Fruit fly (Drosophila melanogaster) whole organism, embryonic: ENCODE measurements around the gene Trm7-32.

Experiments used
- Atf-2 ChIP-seq: fragments of 200-800 bp; sonication (Bioruptor generic); optimal IDR thresholded peaks from 2 replicates; lab custom pipeline; 2016; ENCODE audit warnings: missing biosample characterization, missing genetic modification characterization
- CG1024 ChIP-seq: fragments of 200-800 bp; sonication (Bioruptor generic); IDR thresholded peaks from 2 replicates; pipeline ENCODE4 v1.3.6; 2022; ENCODE audit warnings: missing biosample characterization, missing genetic modification characterization
- CG10959 ChIP-seq: fragments of 200-800 bp; sonication (Bioruptor generic); IDR thresholded peaks from 2 replicates; pipeline ENCODE4 v1.3.6; 2022; ENCODE audit warnings: missing biosample characterization, missing genetic modification characterization
- CG10979 ChIP-seq: fragments of 200-800 bp; sonication (Bioruptor generic); optimal IDR thresholded peaks from 2 replicates; lab custom pipeline; 2018; ENCODE audit warnings: missing biosample characterization, mild to moderate bottlenecking, missing genetic modification characterization, moderate library complexity
- CG11695 ChIP-seq: fragments of 200-800 bp; sonication (Bioruptor generic); IDR thresholded peaks from 3 replicates; pipeline ENCODE4 v1.3.6; 2022; ENCODE audit warnings: missing biosample characterization, missing genetic modification characterization
- CG11723 ChIP-seq: fragments of 200-800 bp; sonication (Bioruptor generic); optimal IDR thresholded peaks from 2 replicates; lab custom pipeline; 2017; ENCODE audit warnings: missing biosample characterization, mild to moderate bottlenecking, missing genetic modification characterization
- CG12155 ChIP-seq: fragments of 200-800 bp; sonication (Bioruptor generic); optimal IDR thresholded peaks from 3 replicates; lab custom pipeline; 2016; ENCODE audit warnings: missing biosample characterization, missing genetic modification characterization
- CG17359 ChIP-seq: fragments of 200-800 bp; sonication (Bioruptor generic); optimal IDR thresholded peaks from 3 replicates; lab custom pipeline; 2018; ENCODE audit warnings: missing biosample characterization, mild to moderate bottlenecking, missing genetic modification characterization, moderate library complexity
- CG1792 ChIP-seq: fragments of 200-800 bp; sonication (Bioruptor generic); optimal IDR thresholded peaks from 2 replicates; lab custom pipeline; 2016; ENCODE audit warnings: missing biosample characterization, missing genetic modification characterization
- CG2875 ChIP-seq: fragments of 200-800 bp; sonication (Bioruptor generic); optimal IDR thresholded peaks from 2 replicates; lab custom pipeline; 2017; ENCODE audit warnings: missing biosample characterization, mild to moderate bottlenecking, missing genetic modification characterization, missing genetic modification reagents
- CG2889 ChIP-seq: fragments of 200-800 bp; sonication (Bioruptor generic); IDR thresholded peaks from 3 replicates; pipeline ENCODE4 v1.3.6; 2022; ENCODE audit warnings: missing biosample characterization, missing genetic modification characterization
- CG31224 ChIP-seq: fragments of 200-800 bp; sonication (Bioruptor generic); IDR thresholded peaks from 2 replicates; pipeline ENCODE4 v1.3.6; 2022; ENCODE audit warnings: missing biosample characterization, missing genetic modification characterization
- CG4328 ChIP-seq: fragments of 200-800 bp; sonication (Bioruptor generic); optimal IDR thresholded peaks from 3 replicates; lab custom pipeline; 2017; ENCODE audit warnings: missing biosample characterization, missing genetic modification reagents, missing genetic modification characterization
- CG4360 ChIP-seq: fragments of 200-800 bp; sonication (Bioruptor generic); IDR thresholded peaks from 2 replicates; pipeline ENCODE4 v1.3.6; 2022; ENCODE audit warnings: missing biosample characterization, missing genetic modification characterization
- CG7357 ChIP-seq: fragments of 200-800 bp; sonication (Bioruptor generic); IDR thresholded peaks from 3 replicates; pipeline ENCODE4 v1.3.6; 2022; ENCODE audit warnings: missing biosample characterization, missing genetic modification characterization
- CG7987 ChIP-seq: fragments of 200-800 bp; sonication (Bioruptor generic); optimal IDR thresholded peaks from 2 replicates; lab custom pipeline; 2018; ENCODE audit warnings: missing biosample characterization, mild to moderate bottlenecking, missing genetic modification characterization, moderate library complexity
- CoRest ChIP-seq: fragments of 200-800 bp; sonication (Bioruptor generic); optimal IDR thresholded peaks from 3 replicates; lab custom pipeline; 2018; ENCODE audit warnings: missing biosample characterization, mild to moderate bottlenecking, missing genetic modification characterization, moderate library complexity
- Elba2 ChIP-seq: fragments of 200-800 bp; sonication (Bioruptor generic); optimal IDR thresholded peaks from 3 replicates; lab custom pipeline; 2016; ENCODE audit warnings: missing biosample characterization, missing genetic modification characterization
- Fer3 ChIP-seq: fragments of 200-800 bp; sonication (Bioruptor generic); optimal IDR thresholded peaks from 2 replicates; lab custom pipeline; 2018; ENCODE audit warnings: missing biosample characterization, mild to moderate bottlenecking, missing genetic modification characterization, moderate library complexity
- H2.0 ChIP-seq: fragments of 200-800 bp; sonication (Bioruptor generic); IDR thresholded peaks from 2 replicates; pipeline ENCODE4 v1.3.6; 2022; ENCODE audit warnings: missing biosample characterization, missing genetic modification characterization
- Hsf ChIP-seq: fragments of 200-800 bp; sonication (Bioruptor generic); optimal IDR thresholded peaks from 3 replicates; lab custom pipeline; 2016; ENCODE audit warnings: missing biosample characterization, missing genetic modification characterization
- MBD-R2 ChIP-seq: fragments of 200-800 bp; sonication (Bioruptor generic); IDR thresholded peaks from 2 replicates; pipeline ENCODE4 v1.3.6; 2022; ENCODE audit warnings: missing biosample characterization, missing genetic modification characterization
- Mes4 ChIP-seq: fragments of 200-800 bp; sonication (Bioruptor generic); optimal IDR thresholded peaks from 2 replicates; lab custom pipeline; 2016; ENCODE audit warnings: missing biosample characterization, missing genetic modification characterization
- NC2α ChIP-seq: fragments of 200-800 bp; sonication (Bioruptor generic); optimal IDR thresholded peaks from 2 replicates; lab custom pipeline; 2016; ENCODE audit warnings: missing biosample characterization, missing genetic modification characterization
- Nf-YA ChIP-seq: fragments of 200-800 bp; sonication (Bioruptor generic); IDR thresholded peaks from 2 replicates; pipeline ENCODE4 v1.3.6; 2022; ENCODE audit warnings: missing biosample characterization, missing genetic modification characterization
- Poxn ChIP-seq: fragments of 200-800 bp; sonication (Bioruptor generic); IDR thresholded peaks from 2 replicates; pipeline ENCODE4 v1.3.6; 2022; ENCODE audit warnings: missing biosample characterization, missing genetic modification characterization
- Scr ChIP-seq: fragments of 200-800 bp; sonication (Bioruptor generic); IDR thresholded peaks from 2 replicates; pipeline ENCODE4 v1.3.6; 2022; ENCODE audit warnings: missing biosample characterization, missing genetic modification characterization; ENCODE audit not compliant: partially characterized antibody
- Sin3A ChIP-seq: fragments of >200 bp; optimal IDR thresholded peaks from 2 replicates; lab custom pipeline; 2018
- Sry-δ ChIP-seq: fragments of 200-800 bp; sonication (Bioruptor generic); optimal IDR thresholded peaks from 2 replicates; lab custom pipeline; 2016; ENCODE audit warnings: missing biosample characterization, missing genetic modification characterization
- Vsx1 ChIP-seq: fragments of 200-800 bp; sonication (Bioruptor generic); optimal IDR thresholded peaks from 2 replicates; lab custom pipeline; 2017; ENCODE audit warnings: missing biosample characterization, mild to moderate bottlenecking, missing genetic modification characterization, missing genetic modification reagents
- abd-A ChIP-seq: fragments of 200-800 bp; sonication (Bioruptor generic); optimal IDR thresholded peaks from 3 replicates; lab custom pipeline; 2019; ENCODE audit warnings: missing biosample characterization, mild to moderate bottlenecking, missing genetic modification characterization, moderate library complexity
- ase ChIP-seq: fragments of 200-800 bp; sonication (Bioruptor generic); IDR thresholded peaks from 3 replicates; pipeline ENCODE4 v1.3.6; 2022; ENCODE audit warnings: missing biosample characterization, missing genetic modification characterization
- cas ChIP-seq: fragments of 200-800 bp; sonication (Bioruptor generic); IDR thresholded peaks from 2 replicates; pipeline ENCODE4 v1.3.6; 2022; ENCODE audit warnings: missing biosample characterization, missing genetic modification characterization
- crol ChIP-seq: fragments of 200-800 bp; sonication (Bioruptor generic); IDR thresholded peaks from 2 replicates; pipeline ENCODE4 v1.3.6; 2022; ENCODE audit warnings: missing biosample characterization, missing genetic modification characterization
- dati ChIP-seq: fragments of 200-800 bp; sonication (Bioruptor generic); IDR thresholded peaks from 2 replicates; pipeline ENCODE4 v1.3.6; 2022; ENCODE audit warnings: missing biosample characterization, missing genetic modification characterization
- ftz-f1 ChIP-seq: fragments of 200-800 bp; sonication (Bioruptor generic); optimal IDR thresholded peaks from 2 replicates; lab custom pipeline; 2016; ENCODE audit warnings: missing biosample characterization, missing genetic modification characterization
- hbn ChIP-seq: fragments of 200-800 bp; sonication (Bioruptor generic); IDR thresholded peaks from 2 replicates; pipeline ENCODE4 v1.3.6; 2022; ENCODE audit warnings: missing biosample characterization, missing genetic modification characterization; ENCODE audit not compliant: partially characterized antibody
- pnt ChIP-seq: fragments of 200-800 bp; sonication (Bioruptor generic); optimal IDR thresholded peaks from 3 replicates; lab custom pipeline; 2016; ENCODE audit warnings: missing biosample characterization, missing genetic modification characterization
- rib ChIP-seq: fragments of 200-800 bp; sonication (Bioruptor generic); IDR thresholded peaks from 2 replicates; pipeline ENCODE4 v1.3.6; 2022; ENCODE audit warnings: missing biosample characterization, missing genetic modification characterization
- sd ChIP-seq: fragments of 200-800 bp; sonication (Bioruptor generic); optimal IDR thresholded peaks from 3 replicates; lab custom pipeline; 2018; ENCODE audit warnings: missing biosample characterization, mild to moderate bottlenecking, missing genetic modification characterization, moderate library complexity
- slou ChIP-seq: fragments of 200-800 bp; sonication (Bioruptor generic); optimal IDR thresholded peaks from 3 replicates; lab custom pipeline; 2016; ENCODE audit warnings: missing biosample characterization, missing genetic modification characterization
- sna ChIP-seq: fragments of 200-800 bp; sonication (Bioruptor generic); IDR thresholded peaks from 2 replicates; pipeline ENCODE4 v1.3.6; 2022; ENCODE audit warnings: missing biosample characterization, missing genetic modification characterization; ENCODE audit not compliant: partially characterized antibody
- sr ChIP-seq: fragments of 200-800 bp; sonication (Bioruptor generic); IDR thresholded peaks from 3 replicates; pipeline ENCODE4 v1.3.6; 2022; ENCODE audit warnings: missing biosample characterization, missing genetic modification characterization
- stc ChIP-seq: fragments of 200-800 bp; sonication (Bioruptor generic); IDR thresholded peaks from 2 replicates; pipeline ENCODE4 v1.3.6; 2022; ENCODE audit warnings: missing biosample characterization, missing genetic modification characterization
- tgo ChIP-seq: fragments of 200-800 bp; sonication (Bioruptor generic); IDR thresholded peaks from 3 replicates; pipeline ENCODE4 v1.3.6; 2022; ENCODE audit warnings: missing biosample characterization, missing genetic modification characterization
- trh ChIP-seq: fragments of 200-800 bp; sonication (Bioruptor generic); optimal IDR thresholded peaks from 2 replicates; lab custom pipeline; 2016; ENCODE audit warnings: missing biosample characterization, missing genetic modification characterization
- unc-4 ChIP-seq: fragments of 200-800 bp; sonication (Bioruptor generic); IDR thresholded peaks from 2 replicates; pipeline ENCODE4 v1.3.6; 2022; ENCODE audit warnings: missing biosample characterization, missing genetic modification characterization; ENCODE audit not compliant: partially characterized antibody
- usp ChIP-seq: fragments of >200 bp; optimal IDR thresholded peaks from 2 replicates; lab custom pipeline; 2017; ENCODE audit warnings: missing biosample characterization, missing genetic modification characterization
- wdn ChIP-seq: fragments of 200-800 bp; sonication (Bioruptor generic); IDR thresholded peaks from 2 replicates; pipeline ENCODE4 v1.3.6; 2022; ENCODE audit warnings: missing biosample characterization, missing genetic modification characterization
- z ChIP-seq: fragments of 200-800 bp; sonication (Bioruptor generic); IDR thresholded peaks from 3 replicates; pipeline ENCODE4 v1.3.6; 2022; ENCODE audit warnings: missing biosample characterization, missing genetic modification characterization

Trm7-32 gene

DNA sequence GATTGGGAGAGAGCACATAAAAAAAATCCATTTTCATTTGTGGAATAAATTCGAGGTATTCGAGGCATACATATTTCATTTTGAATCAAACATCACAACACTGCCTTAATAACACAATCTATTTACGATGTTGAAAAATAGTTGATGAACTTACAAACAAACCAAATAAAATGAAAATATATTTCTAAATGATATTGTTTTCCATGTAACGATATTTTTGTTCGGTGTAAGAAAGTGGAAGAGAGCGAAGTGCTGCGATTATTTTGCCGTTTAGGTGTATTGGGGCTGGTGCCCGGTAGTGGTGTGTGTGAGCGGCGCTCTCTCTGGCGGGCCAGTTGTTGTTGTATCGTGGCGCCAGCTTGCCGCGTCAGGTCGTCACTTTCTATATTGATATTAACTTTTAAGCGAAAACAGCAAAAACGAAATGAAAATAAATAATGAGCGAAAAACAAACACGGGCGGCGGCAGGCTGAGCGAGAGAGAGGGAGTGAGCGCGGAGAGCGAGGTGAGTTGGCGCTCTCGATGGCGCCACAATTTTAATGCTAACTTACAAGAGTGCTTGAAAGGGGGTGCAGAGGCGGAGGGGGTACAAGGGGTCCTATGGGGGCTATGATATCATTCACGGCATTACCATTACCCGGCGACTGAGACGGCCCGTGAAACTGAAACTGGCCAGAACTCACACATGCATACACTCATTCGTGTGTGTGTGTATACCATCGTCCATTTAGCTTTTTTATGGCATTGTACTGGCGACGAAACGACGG lies 24.7 kb downstream of the Trm7-32 start (continued):
- TF ChIP-seq CG1792 (GFP tag; lab: Kevin White, UChicago) (peak; percentile 84), CG1024 (GFP tag; lab: Robert Waterston, UW) (no peak; the same call in none of the 2 replicates), CG11723 (GFP tag; lab: Kevin White, UChicago) (peak; percentile 88), wdn (GFP tag; lab: Robert Waterston, UW) (peak; percentile 84), dati (peak; percentile 80), sr (GFP tag; lab: Robert Waterston, UW) (peak; percentile 45; the same call in 2 of the 3 replicates), Sry-δ (GFP tag; lab: Kevin White, UChicago) (peak; percentile 48), Hsf (GFP tag; lab: Kevin White, UChicago) (peak; percentile 95), sna (GFP tag; lab: Robert Waterston, UW) (no peak), NC2α (GFP tag; lab: Kevin White, UChicago) (peak; percentile 70), abd-A (tag; lab: Kevin White, UChicago) (peak; percentile 96), CG12155 (peak; percentile 91), ftz-f1 (GFP tag; lab: Kevin White, UChicago) (peak; percentile 38), Fer3 (tag; lab: Kevin White, UChicago) (peak; percentile 93), CG10979 (peak; percentile 95), CG2889 (GFP tag; lab: Robert Waterston, UW) (peak; percentile 81), z (GFP tag; lab: Robert Waterston, UW) (0 out of 3 replicates have a peak, but pooled peaks have one; percentile 54), CG7357 (GFP tag; lab: Robert Waterston, UW) (peak; percentile 78), Atf-2 (peak; percentile 86), MBD-R2 (GFP tag; lab: Robert Waterston, UW) (peak; percentile 50; the same call in 1 of the 2 replicates), sd (tag; lab: Kevin White, UChicago) (peak; percentile 73), CG31224 (GFP tag; lab: Robert Waterston, UW) (peak; percentile 80), slou (GFP tag; lab: Kevin White, UChicago) (peak; percentile 56), CG2875 (GFP tag; lab: Kevin White, UChicago) (peak; percentile 85), crol (GFP tag; lab: Robert Waterston, UW) (peak; percentile 98), CoRest (peak; percentile 96), pnt (GFP tag; lab: Kevin White, UChicago) (peak; percentile 79), CG11695 (peak; percentile 92), Vsx1 (GFP tag; lab: Kevin White, UChicago) (peak; percentile 85), stc (GFP tag; lab: Robert Waterston, UW) (peak; percentile 93), unc-4 (GFP tag; lab: Robert Waterston, UW) (no peak), trh (GFP tag; lab: Kevin White, UChicago) (peak; percentile 58), H2.0 (GFP tag; lab: Robert Waterston, UW) (peak; percentile 77), rib (GFP tag; lab: Robert Waterston, UW) (peak; percentile 64), Elba2 (GFP tag; lab: Kevin White, UChicago) (no peak), Nf-YA (peak; percentile 40), Mes4 (GFP tag; lab: Kevin White, UChicago) (peak; percentile 80), hbn (GFP tag; lab: Robert Waterston, UW) (peak; percentile 26; the same call in 1 of the 2 replicates), CG17359 (peak; percentile 96), CG4328 (GFP tag; lab: Kevin White, UChicago) (peak; percentile 86), cas (GFP tag; lab: Robert Waterston, UW) (peak; percentile 55; the same call in 1 of the 2 replicates), CG7987 (peak; percentile 82), Poxn (GFP tag; lab: Robert Waterston, UW) (peak; percentile 61), ase (GFP tag; lab: Robert Waterston, UW) (peak; percentile 81), CG10959 (GFP tag; lab: Robert Waterston, UW) (peak; percentile 69), tgo (GFP tag; lab: Robert Waterston, UW) (peak; percentile 91), Sin3A (lab: Kevin White, UChicago) (no peak), usp (GFP tag; lab: Kevin White, UChicago) (no peak), CG4360 (GFP tag; lab: Robert Waterston, UW) (peak; percentile 87), Scr (GFP tag; lab: Robert Waterston, UW) (0 out of 2 replicates have a peak, but pooled peaks have one; percentile 9)
